Worm (Caenorhabditis elegans) whole organism, mixed stage, embryonic: ENCODE data around the gene srt-11.

Source experiments
- M03D4.4 ChIP-seq: sonication (generic microtip); optimal IDR thresholded peaks from 2 replicates; lab custom pipeline; 2017; ENCODE audit warnings: mild to moderate bottlenecking, missing genetic modification characterization, missing compliant biosample characterization
- bed-3 ChIP-seq: fragments of 200-800 bp; sonication (Bioruptor generic); optimal IDR thresholded peaks from 3 replicates; lab custom pipeline; 2018; ENCODE audit warnings: mild to moderate bottlenecking, missing genetic modification characterization, moderate library complexity, missing compliant biosample characterization
- blmp-1 ChIP-seq: fragments of 150-350 bp; optimal IDR thresholded peaks from 2 replicates; lab custom pipeline; 2014; ENCODE audit warnings: missing biosample characterization, missing genetic modification characterization
- ceh-39 ChIP-seq: fragments of 150-350 bp; optimal IDR thresholded peaks from 2 replicates; lab custom pipeline; 2014; ENCODE audit warnings: missing biosample characterization, missing genetic modification characterization
- ceh-43 ChIP-seq: fragments of 200-800 bp; sonication (Bioruptor generic); optimal IDR thresholded peaks from 2 replicates; lab custom pipeline; 2018; ENCODE audit warnings: mild to moderate bottlenecking, missing genetic modification characterization, moderate library complexity, missing compliant biosample characterization
- ceh-83 ChIP-seq: fragments of 200-800 bp; sonication (Bioruptor generic); optimal IDR thresholded peaks from 2 replicates; lab custom pipeline; 2018; ENCODE audit warnings: mild to moderate bottlenecking, missing genetic modification characterization, missing compliant biosample characterization
- ces-1 ChIP-seq: fragments of 150-350 bp; optimal IDR thresholded peaks from 2 replicates; lab custom pipeline; 2014; ENCODE audit warnings: missing biosample characterization, missing genetic modification reagents, missing genetic modification characterization
- cnd-1 ChIP-seq: fragments of 200-800 bp; sonication (Bioruptor generic); optimal IDR thresholded peaks from 2 replicates; lab custom pipeline; 2018; ENCODE audit warnings: mild to moderate bottlenecking, missing genetic modification characterization, missing compliant biosample characterization
- drap-1 ChIP-seq: fragments of 200-800 bp; sonication (Bioruptor generic); optimal IDR thresholded peaks from 3 replicates; lab custom pipeline; 2018; ENCODE audit warnings: mild to moderate bottlenecking, missing genetic modification characterization, missing compliant biosample characterization
- elt-1 ChIP-seq: sonication (generic microtip); optimal IDR thresholded peaks from 2 replicates; lab custom pipeline; 2017; ENCODE audit warnings: missing genetic modification characterization, mild to moderate bottlenecking, missing compliant biosample characterization, antibody characterized with exemption, moderate library complexity, borderline replicate concordance; ENCODE audit not compliant: insufficient read depth
- ham-2 ChIP-seq: fragments of 200-800 bp; sonication (Bioruptor generic); optimal IDR thresholded peaks from 2 replicates; lab custom pipeline; 2018; ENCODE audit warnings: mild to moderate bottlenecking, missing genetic modification characterization, missing compliant biosample characterization
- hlh-1 ChIP-seq: fragments of 150-350 bp; optimal IDR thresholded peaks from 2 replicates; lab custom pipeline; 2014; ENCODE audit warnings: missing biosample characterization, missing genetic modification reagents, missing genetic modification characterization
- lin-13 ChIP-seq: fragments of 150-350 bp; optimal IDR thresholded peaks from 2 replicates; lab custom pipeline; 2014; ENCODE audit warnings: missing biosample characterization, missing genetic modification characterization
- lin-32 ChIP-seq: fragments of 200-800 bp; sonication (Bioruptor generic); optimal IDR thresholded peaks from 2 replicates; lab custom pipeline; 2018; ENCODE audit warnings: mild to moderate bottlenecking, missing genetic modification characterization, missing compliant biosample characterization
- lsy-2 ChIP-seq: fragments of 150-350 bp; optimal IDR thresholded peaks from 2 replicates; lab custom pipeline; 2014; ENCODE audit warnings: missing biosample characterization, missing genetic modification characterization
- mab-5 ChIP-seq: fragments of 150-350 bp; optimal IDR thresholded peaks from 2 replicates; lab custom pipeline; 2014; ENCODE audit warnings: missing biosample characterization, missing genetic modification characterization
- mep-1 ChIP-seq: fragments of 150-350 bp; optimal IDR thresholded peaks from 2 replicates; lab custom pipeline; 2017; ENCODE audit warnings: missing biosample characterization, missing genetic modification reagents, missing genetic modification characterization, inconsistent platforms
- nhr-12 ChIP-seq: fragments of 150-350 bp; optimal IDR thresholded peaks from 2 replicates; lab custom pipeline; 2014; ENCODE audit warnings: missing biosample characterization, missing genetic modification characterization
- nhr-2 ChIP-seq: fragments of 150-350 bp; optimal IDR thresholded peaks from 2 replicates; lab custom pipeline; 2014; ENCODE audit warnings: missing biosample characterization, missing genetic modification characterization
- nhr-237 ChIP-seq: fragments of 150-350 bp; optimal IDR thresholded peaks from 2 replicates; lab custom pipeline; 2014; ENCODE audit warnings: missing biosample characterization, missing genetic modification characterization
- nhr-28 ChIP-seq: fragments of 150-350 bp; optimal IDR thresholded peaks from 2 replicates; lab custom pipeline; 2014; ENCODE audit warnings: missing biosample characterization, missing genetic modification characterization
- nhr-76 ChIP-seq: sonication (generic microtip); optimal IDR thresholded peaks from 2 replicates; lab custom pipeline; 2017; ENCODE audit warnings: missing biosample characterization, missing genetic modification characterization
- pha-4 ChIP-seq: fragments of 150-350 bp; optimal IDR thresholded peaks from 2 replicates; lab custom pipeline; 2018; ENCODE audit warnings: missing biosample characterization, missing genetic modification reagents, missing genetic modification characterization
- sem-2 ChIP-seq: fragments of 200-800 bp; sonication (Bioruptor generic); optimal IDR thresholded peaks from 2 replicates; lab custom pipeline; 2018; ENCODE audit warnings: mild to moderate bottlenecking, missing genetic modification characterization, missing compliant biosample characterization
- snpc-4 ChIP-seq: fragments of 150-350 bp; optimal IDR thresholded peaks from 2 replicates; lab custom pipeline; 2014; ENCODE audit warnings: missing biosample characterization, missing genetic modification characterization
- sptf-1 ChIP-seq: sonication (generic microtip); optimal IDR thresholded peaks from 2 replicates; lab custom pipeline; 2017; ENCODE audit warnings: mild to moderate bottlenecking, missing genetic modification characterization, moderate library complexity, missing compliant biosample characterization
- unc-120 ChIP-seq: sonication (generic microtip); optimal IDR thresholded peaks from 2 replicates; lab custom pipeline; 2017; ENCODE audit warnings: missing genetic modification characterization, missing compliant biosample characterization; ENCODE audit not compliant: poor library complexity, severe bottlenecking
- zip-8 ChIP-seq: fragments of 150-350 bp; optimal IDR thresholded peaks from 2 replicates; lab custom pipeline; 2014; ENCODE audit warnings: missing biosample characterization, missing genetic modification characterization
- ztf-11 ChIP-seq: fragments of 150-350 bp; optimal IDR thresholded peaks from 2 replicates; lab custom pipeline; 2014; ENCODE audit warnings: missing biosample characterization, missing genetic modification characterization

The srt-11 gene

ce11 chrII:14805686-14806085 is at the start of gene srt-11:
TSS of gene srt-11 (plus strand) at chrII:14805986.
- TF ChIP-seq nhr-12, result no peak
- no peak for TF ChIP-seq blmp-1 (tag; lab: Kevin White, UChicago)
- no peak for TF ChIP-seq elt-1 (tag; lab: Kevin White, UChicago)
- no peak for TF ChIP-seq nhr-2
- TF ChIP-seq lin-13, result no peak

- TF ChIP-seq lin-13 (no peak), bed-3 (no peak), ceh-43 (GFP tag; lab: Kevin White, UChicago) (no peak), nhr-28 (tag; lab: Kevin White, UChicago) (no peak)
- TF ChIP-seq, all 35 proteins: peak for 0
These were observed 48.1 kb upstream of the srt-11 start, which contains the start of gene Y54E2A.5 for ce11 chrII:14757711-14758110. TSS of gene Y54E2A.5 (minus strand) at chrII:14757811.

- no peak for TF ChIP-seq bed-3
- TF ChIP-seq nhr-28 (tag; lab: Kevin White, UChicago), result no peak
- no peak for TF ChIP-seq drap-1 (GFP tag; lab: Kevin White, UChicago)
- no peak for TF ChIP-seq mep-1 (tag; lab: Kevin White, UChicago)
- TF ChIP-seq mab-5 (tag; lab: Kevin White, UChicago), result no peak
- no peak for TF ChIP-seq elt-1 (tag; lab: Kevin White, UChicago)
- TF ChIP-seq zip-8 (tag; lab: Kevin White, UChicago), result no peak
- no peak for TF ChIP-seq M03D4.4 (tag; lab: Kevin White, UChicago)
These were observed 37.0 kb upstream of the srt-11 start for ce11 chrII:14768804-14769203.

- TF ChIP-seq cnd-1 (tag; lab: Kevin White, UChicago), result no peak
- no peak for TF ChIP-seq sptf-1 (tag; lab: Kevin White, UChicago)
- no peak for TF ChIP-seq ceh-39 (tag; lab: Kevin White, UChicago)
- TF ChIP-seq pha-4 (tag; lab: Kevin White, UChicago), result no peak
- no peak for TF ChIP-seq zip-8 (tag; lab: Kevin White, UChicago)
- TF ChIP-seq unc-120 (tag; lab: Kevin White, UChicago), result no peak
- TF ChIP-seq lin-13, result no peak
- TF ChIP-seq, all 35 proteins: peak for 0
These were observed 34.7 kb upstream of the srt-11 start for ce11 chrII:14771096-14771495.

- TF ChIP-seq drap-1 (GFP tag; lab: Kevin White, UChicago) (no peak), ces-1 (no peak), unc-120 (tag; lab: Kevin White, UChicago) (no peak), elt-1 (tag; lab: Kevin White, UChicago) (no peak), ztf-11 (tag; lab: Kevin White, UChicago) (no peak), ceh-83 (no peak), nhr-237 (tag; lab: Kevin White, UChicago) (no peak), snpc-4 (tag; lab: Kevin White, UChicago) (no peak), mep-1 (tag; lab: Kevin White, UChicago) (no peak), lin-32 (no peak), ceh-39 (tag; lab: Kevin White, UChicago) (no peak), cnd-1 (tag; lab: Kevin White, UChicago) (no peak), hlh-1 (tag; lab: Kevin White, UChicago) (no peak), sem-2 (GFP tag; lab: Kevin White, UChicago) (no peak), ceh-43 (GFP tag; lab: Kevin White, UChicago) (no peak), lsy-2 (tag; lab: Kevin White, UChicago) (no peak), ham-2 (GFP tag; lab: Kevin White, UChicago) (no peak), zip-8 (tag; lab: Kevin White, UChicago) (no peak), lin-13 (no peak), nhr-76 (tag; lab: Kevin White, UChicago) (no peak)
These were observed 33.7 kb upstream of the srt-11 start for ce11 chrII:14772113-14772512.
